Fruit fly (Drosophila melanogaster) whole organism, pupa: Measurements from ENCODE around the gene Taf9.

Experiments used
- CG10348 ChIP-seq: fragments of 200-800 bp; sonication (Bioruptor generic); IDR thresholded peaks from 2 replicates; pipeline ENCODE4 v1.3.6; 2022; ENCODE audit warnings: missing biosample characterization, missing genetic modification characterization
- CG12605 ChIP-seq: fragments of 200-800 bp; sonication (Bioruptor generic); IDR thresholded peaks from 2 replicates; pipeline ENCODE4 v1.3.6; 2022; ENCODE audit warnings: missing biosample characterization, missing genetic modification characterization
- CG13204 ChIP-seq: fragments of 200-800 bp; sonication (Bioruptor generic); optimal IDR thresholded peaks from 2 replicates; lab custom pipeline; 2018; ENCODE audit warnings: missing biosample characterization, mild to moderate bottlenecking, missing genetic modification characterization, moderate library complexity
- CG14655 ChIP-seq: fragments of 200-800 bp; sonication (Bioruptor generic); optimal IDR thresholded peaks from 3 replicates; lab custom pipeline; 2017; ENCODE audit warnings: mild to moderate bottlenecking, missing biosample characterization, missing genetic modification reagents, missing genetic modification characterization
- CG15710 ChIP-seq: fragments of 200-800 bp; sonication (Bioruptor generic); optimal IDR thresholded peaks from 2 replicates; lab custom pipeline; 2018; ENCODE audit warnings: missing biosample characterization, mild to moderate bottlenecking, missing genetic modification characterization, moderate library complexity
- CG17806 ChIP-seq: fragments of 200-800 bp; sonication (Bioruptor generic); optimal IDR thresholded peaks from 2 replicates; lab custom pipeline; 2018; ENCODE audit warnings: missing biosample characterization, mild to moderate bottlenecking, missing genetic modification characterization, moderate library complexity
- CG32121 ChIP-seq: fragments of 200-800 bp; sonication (Bioruptor generic); IDR thresholded peaks from 2 replicates; pipeline ENCODE4 v1.3.6; 2022; ENCODE audit warnings: missing biosample characterization, missing genetic modification characterization
- CG34367 ChIP-seq: fragments of 200-800 bp; sonication (Bioruptor generic); optimal IDR thresholded peaks from 2 replicates; lab custom pipeline; 2018; ENCODE audit warnings: missing biosample characterization, mild to moderate bottlenecking, missing genetic modification characterization
- CG4496 ChIP-seq: fragments of 200-800 bp; sonication (Bioruptor generic); IDR thresholded peaks from 3 replicates; pipeline ENCODE4 v1.3.6; 2022; ENCODE audit warnings: missing biosample characterization, missing genetic modification characterization
- CG8159 ChIP-seq: fragments of 200-800 bp; sonication (Bioruptor generic); optimal IDR thresholded peaks from 3 replicates; lab custom pipeline; 2018; ENCODE audit warnings: missing biosample characterization, mild to moderate bottlenecking, missing genetic modification characterization, moderate library complexity
- CG8301 ChIP-seq: fragments of 200-800 bp; sonication (Bioruptor generic); optimal IDR thresholded peaks from 2 replicates; lab custom pipeline; 2018; ENCODE audit warnings: missing biosample characterization, mild to moderate bottlenecking, missing genetic modification characterization
- CG9948 ChIP-seq: fragments of 200-800 bp; sonication (Bioruptor generic); optimal IDR thresholded peaks from 2 replicates; lab custom pipeline; 2018; ENCODE audit warnings: missing biosample characterization, mild to moderate bottlenecking, missing genetic modification characterization, moderate library complexity
- D1 ChIP-seq: fragments of 200-800 bp; sonication (Bioruptor generic); optimal IDR thresholded peaks from 2 replicates; lab custom pipeline; 2018; ENCODE audit warnings: missing biosample characterization, mild to moderate bottlenecking, missing genetic modification characterization, moderate library complexity
- EcR ChIP-seq: fragments of 200-800 bp; sonication (Bioruptor generic); optimal IDR thresholded peaks from 3 replicates; lab custom pipeline; 2019; ENCODE audit warnings: missing biosample characterization, missing genetic modification characterization, mild to moderate bottlenecking, moderate library complexity, missing genetic modification reagents
- Ets98B ChIP-seq: fragments of 200-800 bp; sonication (Bioruptor generic); IDR thresholded peaks from 2 replicates; pipeline ENCODE4 v1.3.6; 2022; ENCODE audit warnings: missing biosample characterization, missing genetic modification characterization
- Pif1A ChIP-seq: fragments of 200-800 bp; sonication (Bioruptor generic); optimal IDR thresholded peaks from 3 replicates; lab custom pipeline; 2016; ENCODE audit warnings: missing biosample characterization, missing genetic modification characterization
- Pif1B ChIP-seq: fragments of 200-800 bp; sonication (Bioruptor generic); optimal IDR thresholded peaks from 3 replicates; lab custom pipeline; 2016; ENCODE audit warnings: missing biosample characterization, missing genetic modification characterization
- Snoo ChIP-seq: fragments of 200-800 bp; sonication (Bioruptor generic); optimal IDR thresholded peaks from 3 replicates; lab custom pipeline; 2017; ENCODE audit warnings: missing biosample characterization, mild to moderate bottlenecking, missing genetic modification characterization, inconsistent platforms
- fd96Ca ChIP-seq: fragments of 200-800 bp; sonication (Bioruptor generic); IDR thresholded peaks from 3 replicates; pipeline ENCODE4 v1.3.6; 2022; ENCODE audit warnings: missing biosample characterization, missing genetic modification characterization
- gl ChIP-seq: fragments of 200-800 bp; sonication (Bioruptor generic); optimal IDR thresholded peaks from 2 replicates; lab custom pipeline; 2018; ENCODE audit warnings: missing biosample characterization, mild to moderate bottlenecking, missing genetic modification characterization
- rn ChIP-seq: fragments of 200-800 bp; sonication (Bioruptor generic); IDR thresholded peaks from 2 replicates; pipeline ENCODE4 v1.3.6; 2022; ENCODE audit warnings: missing biosample characterization, missing genetic modification characterization

The Taf9 gene

DNA sequence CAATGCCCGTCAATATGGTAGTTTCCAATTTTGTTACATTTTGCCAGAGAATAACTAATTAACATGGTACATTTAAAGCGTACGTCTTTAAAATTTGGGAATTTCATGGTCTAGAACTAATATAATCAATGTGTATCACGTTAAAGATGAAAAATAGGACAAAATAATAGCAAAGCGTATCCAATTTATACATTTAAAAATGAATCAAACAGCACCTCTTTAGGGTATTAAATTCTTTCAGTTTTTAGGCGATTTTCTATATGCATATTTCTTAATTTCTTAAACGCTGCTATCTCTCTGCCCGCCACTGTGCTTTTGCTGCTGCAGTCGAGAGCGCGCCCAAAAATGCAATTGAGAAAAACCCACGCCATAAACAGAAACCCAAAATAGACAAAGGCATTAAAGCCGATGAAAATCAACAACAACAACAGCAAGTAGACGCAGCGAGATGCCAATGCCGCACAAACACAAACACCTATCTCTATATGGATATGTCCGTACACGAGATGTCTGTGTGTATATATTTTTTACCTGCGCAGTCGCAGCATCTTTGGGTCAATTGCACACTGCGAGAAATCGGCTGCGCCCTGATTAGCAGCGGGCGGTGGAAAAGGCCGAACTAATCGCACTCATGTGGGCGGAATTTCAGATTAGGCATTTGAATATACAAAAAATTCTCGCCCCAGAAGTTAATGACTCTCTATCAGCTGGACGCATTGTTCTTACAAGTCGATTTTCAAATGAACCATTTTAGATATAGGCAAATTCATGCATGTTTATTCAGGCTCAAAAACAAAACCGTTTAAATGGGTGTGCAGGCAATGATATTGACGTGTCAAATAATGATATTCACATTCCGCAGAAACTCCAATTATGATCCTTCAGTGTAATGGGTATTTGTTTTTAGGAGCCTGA lies 12.6 kb upstream of the Taf9 start:
- no peak; the same call in 2 of the 3 replicates for TF ChIP-seq fd96Ca
- TF ChIP-seq gl (tag; lab: Kevin White, UChicago) = no peak
- TF ChIP-seq CG12605 (GFP tag; lab: Robert Waterston, UW) = 0 out of 2 replicates have a peak, but pooled peaks have one; percentile 8
- TF ChIP-seq D1 (tag; lab: Kevin White, UChicago) = peak; percentile 70
- peak; percentile 48 for TF ChIP-seq CG32121 (GFP tag; lab: Robert Waterston, UW)
- no peak for TF ChIP-seq CG13204 (GFP tag; lab: Kevin White, UChicago)
- TF ChIP-seq CG17806 (tag; lab: Kevin White, UChicago) = peak; percentile 61
- TF ChIP-seq CG34367 (tag; lab: Kevin White, UChicago) = peak; percentile 57
- peak; percentile 78 for TF ChIP-seq CG8159 (tag; lab: Kevin White, UChicago)
- peak; percentile 34 for TF ChIP-seq Pif1A (GFP tag; lab: Kevin White, UChicago)
- peak; percentile 63 for TF ChIP-seq CG15710 (tag; lab: Kevin White, UChicago)
- peak; percentile 29; the same call in 1 of the 2 replicates for TF ChIP-seq CG10348 (GFP tag; lab: Robert Waterston, UW)
- peak; percentile 65 for TF ChIP-seq CG4496
- TF ChIP-seq Pif1B = peak; percentile 19
- peak; percentile 5; the same call in 1 of the 2 replicates for TF ChIP-seq Ets98B
- TF ChIP-seq rn (GFP tag; lab: Robert Waterston, UW) = 0 out of 2 replicates have a peak, but pooled peaks have one; percentile 22
- TF ChIP-seq CG9948 = peak; percentile 65
- TF ChIP-seq CG14655 (GFP tag; lab: Kevin White, UChicago) = peak; percentile 53
- TF ChIP-seq CG8301 (tag; lab: Kevin White, UChicago) = peak; percentile 77
- no peak for TF ChIP-seq EcR (GFP tag; lab: Kevin White, UChicago)
- peak; percentile 4 for TF ChIP-seq Snoo
- TF ChIP-seq, all 21 proteins: peak for 17

DNA sequence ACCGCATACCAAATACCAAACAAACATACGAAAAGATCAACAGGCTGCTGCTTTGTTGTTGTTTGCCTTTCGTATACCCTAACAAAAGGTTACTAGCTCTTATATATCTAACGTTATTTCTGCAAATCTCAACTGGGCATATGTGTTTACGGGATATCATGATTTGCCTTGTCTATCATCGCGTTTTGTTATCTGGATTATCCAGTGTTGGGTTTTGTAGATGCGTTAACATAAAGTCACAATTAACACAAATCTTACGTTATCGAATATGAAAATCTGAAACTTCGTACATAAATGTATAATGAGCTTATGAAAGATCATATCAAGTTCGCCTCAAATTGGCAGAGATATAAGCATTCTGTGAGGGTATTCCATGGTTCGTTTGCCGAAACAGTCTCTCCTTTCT lies 11.7 kb upstream of the Taf9 start:
- no peak for TF ChIP-seq CG13204 (GFP tag; lab: Kevin White, UChicago)
- peak; percentile 53 for TF ChIP-seq CG9948
- TF ChIP-seq gl (tag; lab: Kevin White, UChicago) = no peak
- TF ChIP-seq EcR (GFP tag; lab: Kevin White, UChicago) = no peak
- TF ChIP-seq Snoo = peak; percentile 11
- peak; percentile 9 for TF ChIP-seq CG17806 (tag; lab: Kevin White, UChicago)
- TF ChIP-seq CG4496 = no peak
- TF ChIP-seq CG8159 (tag; lab: Kevin White, UChicago) = peak; percentile 69
- no peak for TF ChIP-seq CG12605 (GFP tag; lab: Robert Waterston, UW)
- no peak for TF ChIP-seq Ets98B
- no peak for TF ChIP-seq D1 (tag; lab: Kevin White, UChicago)
- peak; percentile 58 for TF ChIP-seq Pif1B
- TF ChIP-seq CG14655 (GFP tag; lab: Kevin White, UChicago) = peak; percentile 65
- TF ChIP-seq CG8301 (tag; lab: Kevin White, UChicago) = peak; percentile 52
- TF ChIP-seq CG15710 (tag; lab: Kevin White, UChicago) = peak; percentile 54
- TF ChIP-seq rn (GFP tag; lab: Robert Waterston, UW) = no peak
- no peak for TF ChIP-seq CG32121 (GFP tag; lab: Robert Waterston, UW)
- peak; percentile 32 for TF ChIP-seq CG34367 (tag; lab: Kevin White, UChicago)
- no peak for TF ChIP-seq fd96Ca
- TF ChIP-seq CG10348 (GFP tag; lab: Robert Waterston, UW) = no peak
- TF ChIP-seq Pif1A (GFP tag; lab: Kevin White, UChicago) = peak; percentile 40

DNA sequence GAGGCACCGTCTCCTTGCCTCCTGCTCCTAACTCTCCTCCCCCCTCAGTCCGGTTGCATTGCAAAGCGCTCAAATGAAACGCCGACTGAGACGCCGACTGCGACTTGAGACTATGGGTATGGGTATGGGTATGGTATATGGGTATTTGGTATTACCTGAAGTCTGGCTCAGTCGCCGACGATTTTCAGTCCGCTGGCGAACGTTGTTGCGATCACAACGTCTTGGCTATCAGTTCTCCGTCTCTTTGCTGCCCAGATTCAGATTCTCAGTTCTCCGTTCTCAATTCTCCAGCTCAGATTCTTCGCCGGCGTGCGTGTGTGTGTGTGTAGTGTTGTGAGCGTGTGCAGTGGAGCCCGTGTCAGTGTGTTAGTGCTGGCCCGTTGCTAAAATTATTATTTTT lies 11.3 kb upstream of the Taf9 start, which contains the start of gene CG6398:
Gene CG6398 (plus strand): TSS at position 185 of the 400 bp plus-strand sequence.
- no peak for TF ChIP-seq CG12605 (GFP tag; lab: Robert Waterston, UW)
- TF ChIP-seq Pif1B = no peak
- TF ChIP-seq CG34367 (tag; lab: Kevin White, UChicago) = no peak
- TF ChIP-seq CG8301 (tag; lab: Kevin White, UChicago) = no peak
- no peak for TF ChIP-seq D1 (tag; lab: Kevin White, UChicago)
- no peak for TF ChIP-seq CG8159 (tag; lab: Kevin White, UChicago)
- no peak for TF ChIP-seq CG10348 (GFP tag; lab: Robert Waterston, UW)
- TF ChIP-seq CG14655 (GFP tag; lab: Kevin White, UChicago) = no peak
- TF ChIP-seq rn (GFP tag; lab: Robert Waterston, UW) = no peak
- TF ChIP-seq CG15710 (tag; lab: Kevin White, UChicago) = no peak
- TF ChIP-seq CG9948 = no peak
- peak; percentile 37; the same call in 1 of the 2 replicates for TF ChIP-seq Ets98B
- TF ChIP-seq gl (tag; lab: Kevin White, UChicago) = no peak
- no peak for TF ChIP-seq fd96Ca
- TF ChIP-seq Pif1A (GFP tag; lab: Kevin White, UChicago) = no peak
- TF ChIP-seq CG17806 (tag; lab: Kevin White, UChicago) = no peak
- TF ChIP-seq EcR (GFP tag; lab: Kevin White, UChicago) = peak; percentile 36
- TF ChIP-seq CG32121 (GFP tag; lab: Robert Waterston, UW) = no peak
- TF ChIP-seq Snoo = no peak
- peak; percentile 44; the same call in 1 of the 3 replicates for TF ChIP-seq CG4496
- TF ChIP-seq CG13204 (GFP tag; lab: Kevin White, UChicago) = peak; percentile 64

DNA sequence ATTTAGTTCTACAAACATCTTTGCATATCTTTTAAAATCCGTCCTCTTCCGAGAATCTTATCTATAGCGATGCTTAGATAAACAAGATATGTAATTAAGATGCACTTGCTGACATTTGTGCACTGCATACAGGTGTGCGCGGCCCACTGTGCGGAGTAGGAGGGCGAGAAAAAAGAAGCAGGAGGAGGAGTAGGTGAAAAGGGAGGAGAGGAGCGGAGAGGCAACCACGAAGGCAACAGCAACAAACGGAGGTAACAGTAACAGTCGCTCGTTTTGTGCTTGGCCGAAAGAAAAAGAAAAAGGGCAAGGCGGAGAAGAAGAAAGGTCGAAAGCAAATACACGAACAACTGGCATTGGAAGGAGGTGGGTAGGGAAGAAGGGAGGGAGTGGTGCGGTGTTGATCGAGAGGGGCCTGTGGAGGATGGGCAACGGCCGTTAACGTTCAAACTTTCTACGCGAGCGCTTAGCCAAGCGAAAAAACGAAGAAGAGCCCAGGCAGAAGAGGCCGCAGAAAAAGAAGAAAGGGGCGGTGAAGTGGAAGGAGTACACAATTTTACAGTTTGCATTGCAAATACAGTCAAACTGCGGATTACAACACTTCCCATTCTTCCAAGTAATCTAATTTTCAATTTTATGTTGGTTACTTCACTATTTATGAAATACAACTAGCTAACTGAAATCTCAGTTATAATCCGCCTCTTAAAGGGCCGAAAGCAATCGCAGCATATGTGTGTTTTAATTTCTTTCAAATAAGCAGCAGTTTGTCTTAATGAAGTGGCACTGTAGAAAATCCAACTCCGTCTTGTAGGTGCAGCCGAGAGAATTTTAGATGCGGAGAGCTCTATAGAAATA lies 9.6 kb upstream of the Taf9 start:
- TF ChIP-seq fd96Ca = no peak
- peak; percentile 59 for TF ChIP-seq CG14655 (GFP tag; lab: Kevin White, UChicago)
- peak; percentile 46 for TF ChIP-seq CG8301 (tag; lab: Kevin White, UChicago)
- no peak for TF ChIP-seq CG8159 (tag; lab: Kevin White, UChicago)
